Fruit fly (Drosophila melanogaster): ENCODE measurements around the gene CG5280.

The CG5280 gene

DNA sequence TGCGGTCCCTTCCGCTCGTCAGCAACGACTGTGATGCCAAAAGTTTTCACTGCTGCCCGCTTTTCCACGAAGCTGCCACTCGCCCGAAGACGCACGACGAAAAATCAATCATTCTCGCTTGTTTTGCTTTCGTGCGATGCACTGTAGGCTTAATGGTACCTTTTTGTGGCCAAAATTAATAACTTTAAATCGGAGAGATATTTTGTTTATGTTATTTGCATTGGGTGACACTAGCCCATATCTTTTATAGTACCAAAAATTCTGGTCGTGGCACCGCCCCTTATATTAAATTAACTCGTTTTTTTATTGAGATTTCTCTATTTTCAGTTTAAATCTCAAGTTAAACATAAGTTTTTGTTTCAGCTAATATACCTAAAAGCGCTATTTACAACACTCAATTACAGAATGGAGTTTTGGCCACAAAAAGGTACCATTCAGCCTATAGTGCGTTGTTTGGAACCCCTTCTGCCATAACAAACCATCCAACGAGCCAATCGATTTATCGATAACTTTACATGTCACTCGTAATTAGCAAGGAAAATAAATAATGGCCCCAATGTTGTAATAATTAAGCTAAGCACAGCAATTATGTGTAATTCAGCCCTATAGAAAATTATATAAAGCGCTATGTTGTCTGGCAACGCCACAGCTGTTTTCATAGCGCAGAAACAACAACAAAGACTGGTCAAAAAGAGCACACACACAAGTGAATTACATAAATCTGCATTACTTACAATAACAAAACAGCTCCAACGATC lies 36.6 kb downstream of the CG5280 start (continued):
- no peak for TF ChIP-seq stc (GFP tag; IDR thresholded peaks at IDR 0.05)
- no peak for TF ChIP-seq klu (GFP tag; IDR thresholded peaks at IDR 0.05)
- TF ChIP-seq CG10462 (GFP tag; optimal IDR thresholded peaks at IDR 0.05): no peak
- peak; percentile 51 for TF ChIP-seq CG9609 (GFP tag; optimal IDR thresholded peaks at IDR 0.05)
- TF ChIP-seq wek (GFP tag; optimal IDR thresholded peaks at IDR 0.05): no peak
- no peak for TF ChIP-seq CG1024 (GFP tag; IDR thresholded peaks at IDR 0.05)
- peak; percentile 49 for TF ChIP-seq salm (tag; optimal IDR thresholded peaks at IDR 0.05)
- no peak for TF ChIP-seq cas (GFP tag; IDR thresholded peaks at IDR 0.05)
- peak; percentile 21 for TF ChIP-seq jing (GFP tag; optimal IDR thresholded peaks at IDR 0.05)
- peak; percentile 42 for TF ChIP-seq CG1529 (GFP tag; optimal IDR thresholded peaks at IDR 0.05)
- TF ChIP-seq sr (GFP tag; IDR thresholded peaks at IDR 0.05): no peak
- TF ChIP-seq CG31441 (GFP tag; IDR thresholded peaks at IDR 0.05): peak; percentile 84
- TF ChIP-seq Sry-δ (GFP tag; optimal IDR thresholded peaks at IDR 0.05): peak; percentile 15
- TF ChIP-seq ems (GFP tag; optimal IDR thresholded peaks at IDR 0.05): peak; percentile 56
- no peak for TF ChIP-seq zen (tag; optimal IDR thresholded peaks at IDR 0.05)
- TF ChIP-seq HmgD (GFP tag; optimal IDR thresholded peaks at IDR 0.05): no peak
- TF ChIP-seq CG14441 (GFP tag; IDR thresholded peaks at IDR 0.05): no peak; the same call in 1 of the 2 replicates
- no peak for TF ChIP-seq bowl (GFP tag; IDR thresholded peaks at IDR 0.05)
- TF ChIP-seq nmo (GFP tag; optimal IDR thresholded peaks at IDR 0.05): peak; percentile 76
- TF ChIP-seq kah (GFP tag; optimal IDR thresholded peaks at IDR 0.05): peak; percentile 4
- peak; percentile 24 for TF ChIP-seq CG10431 (GFP tag; optimal IDR thresholded peaks at IDR 0.05)
- peak; percentile 23; the same call in 2 of the 3 replicates for TF ChIP-seq croc (GFP tag; conservative IDR thresholded peaks at IDR 0.05)
- no peak for TF ChIP-seq psq (GFP tag; optimal IDR thresholded peaks at IDR 0.05)
- TF ChIP-seq ab (GFP tag; optimal IDR thresholded peaks at IDR 0.05): no peak
- peak; percentile 4 for TF ChIP-seq Sry-β (GFP tag; optimal IDR thresholded peaks at IDR 0.05)
- TF ChIP-seq CG7372 (GFP tag; IDR thresholded peaks at IDR 0.05): no peak
- no peak for TF ChIP-seq CG9876 (GFP tag; optimal IDR thresholded peaks at IDR 0.05)
- 0 out of 3 replicates have a peak, but pooled peaks have one; percentile 14 for TF ChIP-seq Mrtf (GFP tag; IDR thresholded peaks at IDR 0.05)
- no peak for TF ChIP-seq tin (GFP tag; optimal IDR thresholded peaks at IDR 0.05)
- TF ChIP-seq CG15073 (GFP tag; optimal IDR thresholded peaks at IDR 0.05): no peak
- TF ChIP-seq Opbp (GFP tag; IDR thresholded peaks at IDR 0.05; ENCODE audit: partially characterized antibody): peak; percentile 57; the same call in 2 of the 3 replicates
- no peak for TF ChIP-seq vfl (GFP tag; optimal IDR thresholded peaks at IDR 0.05)
- peak; percentile 69 for TF ChIP-seq PHDP (tag; optimal IDR thresholded peaks at IDR 0.05)
- no peak for TF ChIP-seq gt (GFP tag; IDR thresholded peaks at IDR 0.05)
- peak; percentile 15 for TF ChIP-seq Dip3 (GFP tag; optimal IDR thresholded peaks at IDR 0.05)
- TF ChIP-seq toy (GFP tag; IDR thresholded peaks at IDR 0.05): no peak
- TF ChIP-seq nom (GFP tag; optimal IDR thresholded peaks at IDR 0.05): peak; percentile 40
- peak; percentile 46 for TF ChIP-seq lilli (GFP tag; optimal IDR thresholded peaks at IDR 0.05)
- TF ChIP-seq CG4424 (GFP tag; optimal IDR thresholded peaks at IDR 0.05): peak; percentile 36
- peak; percentile 34; the same call in 1 of the 2 replicates for TF ChIP-seq CG31224 (GFP tag; IDR thresholded peaks at IDR 0.05)
- peak; percentile 18 for TF ChIP-seq B-H2 (GFP tag; optimal IDR thresholded peaks at IDR 0.05)
- TF ChIP-seq Dfd (GFP tag; optimal IDR thresholded peaks at IDR 0.05): no peak
- TF ChIP-seq CG8359 (GFP tag; optimal IDR thresholded peaks at IDR 0.05; ENCODE audit: borderline replicate concordance): peak; percentile 34
- no peak for TF ChIP-seq CG34224 (GFP tag; IDR thresholded peaks at IDR 0.05; ENCODE audit: partially characterized antibody)
- TF ChIP-seq CG2199 (GFP tag; IDR thresholded peaks at IDR 0.05): no peak
- TF ChIP-seq CG12236 (GFP tag; optimal IDR thresholded peaks at IDR 0.05): no peak
- peak; percentile 67 for TF ChIP-seq CG12659 (GFP tag; optimal IDR thresholded peaks at IDR 0.05)
- no peak for TF ChIP-seq CG33213 (GFP tag; optimal IDR thresholded peaks at IDR 0.05)
- peak; percentile 77 for TF ChIP-seq pros (GFP tag; optimal IDR thresholded peaks at IDR 0.05)
- no peak for TF ChIP-seq zfh1 (GFP tag; IDR thresholded peaks at IDR 0.05)
